Worm (Caenorhabditis elegans): ENCODE data around the gene F46B3.15.

DNA sequence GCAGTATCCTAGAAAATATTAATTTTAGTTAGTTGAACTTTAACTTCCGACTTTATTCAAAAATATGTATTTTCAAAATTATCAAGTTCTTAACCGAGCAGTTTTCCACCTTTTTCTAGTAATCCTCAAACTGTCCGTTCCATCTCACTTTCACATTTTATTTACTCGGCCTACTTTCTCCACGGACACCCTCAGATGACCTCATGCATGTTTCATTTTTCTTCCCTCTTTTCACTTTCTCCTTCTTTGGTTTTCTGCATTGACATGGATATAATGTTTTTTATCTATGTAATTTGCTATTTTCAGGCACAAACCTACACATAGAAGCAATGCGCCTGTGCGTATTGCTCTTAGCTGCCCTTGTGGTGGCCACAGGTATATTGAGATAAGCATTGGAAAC lies 33.4 kb upstream of the F46B3.15 start, which contains the start of gene mlt-11:
- TF ChIP-seq ceh-6 (GFP tag; optimal IDR thresholded peaks at IDR 0.05) (no peak), sox-2 (GFP tag; IDR thresholded peaks at IDR 0.05) (no peak), ama-1 (optimal IDR thresholded peaks at IDR 0.05) (no peak), ztf-16 (tag; optimal IDR thresholded peaks at IDR 0.05) (no peak)

All from whole organism, late embryonic.